Worm (Caenorhabditis elegans) whole organism, L1 larva: Measurements from ENCODE around the gene trm-2A.

Experiments used
- C04F5.9 ChIP-seq: sonication (generic microtip); optimal IDR thresholded peaks from 2 replicates; lab custom pipeline; 2016; ENCODE audit warnings: missing genetic modification characterization, missing compliant biosample characterization
- C16A3.4 ChIP-seq: fragments of 150-350 bp; optimal IDR thresholded peaks from 2 replicates; lab custom pipeline; 2014; ENCODE audit warnings: missing biosample characterization, missing genetic modification characterization
- F16B12.6 ChIP-seq: fragments of 150-350 bp; optimal IDR thresholded peaks from 2 replicates; lab custom pipeline; 2014; ENCODE audit warnings: missing biosample characterization, missing genetic modification characterization
- aha-1 ChIP-seq: fragments of 150-350 bp; optimal IDR thresholded peaks from 2 replicates; lab custom pipeline; 2014; ENCODE audit warnings: missing biosample characterization, missing genetic modification characterization
- alr-1 ChIP-seq: fragments of 200-800 bp; sonication (Bioruptor generic); optimal IDR thresholded peaks from 2 replicates; lab custom pipeline; 2018; ENCODE audit warnings: borderline replicate concordance, mild to moderate bottlenecking, missing genetic modification characterization, missing compliant biosample characterization
- aly-2 ChIP-seq: fragments of 150-350 bp; optimal IDR thresholded peaks from 2 replicates; lab custom pipeline; 2014; ENCODE audit warnings: missing biosample characterization, missing genetic modification characterization
- blmp-1 ChIP-seq: fragments of 150-350 bp; optimal IDR thresholded peaks from 2 replicates; lab custom pipeline; 2014; ENCODE audit warnings: missing biosample characterization, missing genetic modification characterization
- ceh-8 ChIP-seq: fragments of 200-800 bp; sonication (Bioruptor generic); optimal IDR thresholded peaks from 2 replicates; lab custom pipeline; 2018; ENCODE audit warnings: mild to moderate bottlenecking, missing genetic modification characterization, moderate library complexity, missing compliant biosample characterization
- ceh-82 ChIP-seq, 3 experiments: fragments of 150-350 bp in 1 of 3; sonication (generic microtip) in 2 of 3; optimal IDR thresholded peaks; 2 replicates each; lab custom pipeline; 2014 to 2017; ENCODE audit warnings: missing biosample characterization in 3 of 3, missing genetic modification characterization in 3 of 3
- ces-1 ChIP-seq: fragments of 150-350 bp; optimal IDR thresholded peaks from 2 replicates; lab custom pipeline; 2014; ENCODE audit warnings: missing biosample characterization, missing genetic modification reagents, missing genetic modification characterization
- dsc-1 ChIP-seq: sonication (generic microtip); optimal IDR thresholded peaks from 2 replicates; lab custom pipeline; 2016; ENCODE audit warnings: mild to moderate bottlenecking, missing genetic modification characterization, missing compliant biosample characterization
- efl-1 ChIP-seq, 4 experiments: fragments of 150-350 bp; optimal IDR thresholded peaks in 3 of 4; peaks in 1 of 4; 1 replicate in 1 of 4; 2 replicates in 3 of 4; lab custom pipeline; 2014; ENCODE audit warnings: missing biosample characterization in 2 of 4, missing genetic modification characterization in 2 of 4, missing genetic modification reagents in 2 of 4
- efl-3 ChIP-seq: fragments of 200-800 bp; sonication (Bioruptor generic); optimal IDR thresholded peaks from 2 replicates; lab custom pipeline; 2018; ENCODE audit warnings: mild to moderate bottlenecking, missing genetic modification characterization, missing compliant biosample characterization
- elt-2 ChIP-seq: sonication (generic microtip); optimal IDR thresholded peaks from 2 replicates; lab custom pipeline; 2016; ENCODE audit warnings: missing genetic modification characterization, mild to moderate bottlenecking, inconsistent platforms, missing compliant biosample characterization, missing genetic modification reagents
- fkh-4 ChIP-seq: sonication (generic microtip); optimal IDR thresholded peaks from 2 replicates; lab custom pipeline; 2016; ENCODE audit warnings: missing compliant biosample characterization, missing genetic modification characterization, borderline replicate concordance
- fos-1 ChIP-seq: fragments of 150-350 bp; optimal IDR thresholded peaks from 2 replicates; lab custom pipeline; 2014; ENCODE audit warnings: missing biosample characterization, missing genetic modification characterization
- hlh-4 ChIP-seq: sonication (generic microtip); optimal IDR thresholded peaks from 2 replicates; lab custom pipeline; 2016; ENCODE audit warnings: mild to moderate bottlenecking, missing genetic modification characterization, missing compliant biosample characterization
- irx-1 ChIP-seq: sonication (generic microtip); optimal IDR thresholded peaks from 2 replicates; lab custom pipeline; 2016; ENCODE audit warnings: missing genetic modification characterization, missing compliant biosample characterization
- isw-1 ChIP-seq: fragments of 200-800 bp; sonication (Bioruptor generic); IDR thresholded peaks from 2 replicates; pipeline ENCODE4 v1.3.6; 2022; ENCODE audit warnings: missing genetic modification characterization, missing compliant biosample characterization
- lin-13 ChIP-seq: fragments of 150-350 bp; optimal IDR thresholded peaks from 2 replicates; lab custom pipeline; 2014; ENCODE audit warnings: missing biosample characterization, missing genetic modification reagents, missing genetic modification characterization
- lin-14 ChIP-seq: fragments of 200-800 bp; sonication (Bioruptor generic); optimal IDR thresholded peaks from 2 replicates; lab custom pipeline; 2018; ENCODE audit warnings: mild to moderate bottlenecking, missing genetic modification characterization, moderate library complexity, missing compliant biosample characterization
- lin-35 ChIP-seq, 2 experiments: fragments of 150-350 bp; optimal IDR thresholded peaks; 2 replicates each; lab custom pipeline; 2014; ENCODE audit warnings: missing biosample characterization in 2 of 2, missing genetic modification characterization in 2 of 2, missing genetic modification reagents in 2 of 2
- lir-3 ChIP-seq: sonication (generic microtip); optimal IDR thresholded peaks from 2 replicates; lab custom pipeline; 2016; ENCODE audit warnings: mild to moderate bottlenecking, missing genetic modification characterization, moderate library complexity, missing compliant biosample characterization; ENCODE audit not compliant: poor library complexity
- mab-9 ChIP-seq: fragments of 200-800 bp; sonication (Bioruptor generic); IDR thresholded peaks from 2 replicates; pipeline ENCODE4 v1.3.6; 2022; ENCODE audit warnings: missing genetic modification reagents, missing genetic modification characterization, missing compliant biosample characterization
- mdl-1 ChIP-seq, 2 experiments: fragments of 150-350 bp; optimal IDR thresholded peaks; 2 replicates each; lab custom pipeline; 2014 to 2017; ENCODE audit warnings: missing biosample characterization in 2 of 2, missing genetic modification characterization in 2 of 2, inconsistent platforms in 1 of 2
- mef-2 ChIP-seq: fragments of 150-350 bp; optimal IDR thresholded peaks from 2 replicates; lab custom pipeline; 2014; ENCODE audit warnings: missing biosample characterization, missing genetic modification characterization
- mep-1 ChIP-seq: fragments of 150-350 bp; optimal IDR thresholded peaks from 2 replicates; lab custom pipeline; 2014; ENCODE audit warnings: missing biosample characterization, missing genetic modification characterization
- nhr-11 ChIP-seq: fragments of 150-350 bp; optimal IDR thresholded peaks from 2 replicates; lab custom pipeline; 2014; ENCODE audit warnings: missing biosample characterization, missing genetic modification characterization
- nhr-19 ChIP-seq: fragments of 200-800 bp; sonication (Bioruptor generic); conservative IDR thresholded peaks from 2 replicates; pipeline ENCODE4 v1.3.6; 2022; ENCODE audit warnings: missing genetic modification characterization, missing compliant biosample characterization
- nhr-20 ChIP-seq: sonication (generic microtip); optimal IDR thresholded peaks from 2 replicates; lab custom pipeline; 2016; ENCODE audit warnings: mild to moderate bottlenecking, missing genetic modification characterization, missing compliant biosample characterization
- nhr-47 ChIP-seq: sonication (generic microtip); optimal IDR thresholded peaks from 2 replicates; lab custom pipeline; 2016; ENCODE audit warnings: mild to moderate bottlenecking, missing genetic modification characterization, moderate library complexity, missing compliant biosample characterization
- nhr-71 ChIP-seq: sonication (generic microtip); optimal IDR thresholded peaks from 2 replicates; lab custom pipeline; 2016; ENCODE audit warnings: mild to moderate bottlenecking, missing genetic modification characterization, moderate library complexity, missing compliant biosample characterization
- nhr-76 ChIP-seq: sonication (generic microtip); optimal IDR thresholded peaks from 2 replicates; lab custom pipeline; 2017; ENCODE audit warnings: missing biosample characterization, missing genetic modification characterization
- nhr-85 ChIP-seq: sonication (generic microtip); peaks from one replicate; lab custom pipeline; 2016; ENCODE audit warnings: missing genetic modification characterization, inconsistent platforms, missing compliant biosample characterization
- nhr-90 ChIP-seq: sonication (generic microtip); optimal IDR thresholded peaks from 2 replicates; lab custom pipeline; 2016; ENCODE audit warnings: mild to moderate bottlenecking, missing genetic modification characterization, missing compliant biosample characterization; ENCODE audit not compliant: poor library complexity
- pqm-1 ChIP-seq: sonication (generic microtip); optimal IDR thresholded peaks from 3 replicates; lab custom pipeline; 2017; ENCODE audit warnings: missing biosample characterization, missing genetic modification characterization
- rnt-1 ChIP-seq: sonication (generic microtip); optimal IDR thresholded peaks from 2 replicates; lab custom pipeline; 2016; ENCODE audit warnings: mild to moderate bottlenecking, missing genetic modification characterization, moderate library complexity, missing compliant biosample characterization
- skn-1 ChIP-seq: fragments of 150-350 bp; optimal IDR thresholded peaks from 2 replicates; lab custom pipeline; 2014; ENCODE audit warnings: missing biosample characterization, missing genetic modification characterization
- sptf-1 ChIP-seq: fragments of 150-350 bp; optimal IDR thresholded peaks from 2 replicates; lab custom pipeline; 2014; ENCODE audit warnings: missing biosample characterization, missing genetic modification characterization
- swsn-7 ChIP-seq: sonication (generic microtip); optimal IDR thresholded peaks from 2 replicates; lab custom pipeline; 2016; ENCODE audit warnings: missing genetic modification characterization, missing compliant biosample characterization
- unc-98 ChIP-seq: fragments of 200-800 bp; sonication (Bioruptor generic); IDR thresholded peaks from 2 replicates; pipeline ENCODE4 v1.3.6; 2022; ENCODE audit warnings: missing genetic modification characterization, missing compliant biosample characterization
- zag-1 ChIP-seq: fragments of 150-350 bp; optimal IDR thresholded peaks from 2 replicates; lab custom pipeline; 2014; ENCODE audit warnings: missing biosample characterization, missing genetic modification characterization
- ztf-11 ChIP-seq, 2 experiments: sonication (generic microtip); optimal IDR thresholded peaks; 2 replicates each; lab custom pipeline; 2016 to 2017; ENCODE audit warnings: missing genetic modification characterization in 2 of 2, missing biosample characterization in 1 of 2, missing compliant biosample characterization in 1 of 2
- ztf-4 ChIP-seq: fragments of 150-350 bp; optimal IDR thresholded peaks from 2 replicates; lab custom pipeline; 2014; ENCODE audit warnings: missing biosample characterization, missing genetic modification characterization

Gene trm-2A

ce11 chrV:910588-910987 is 5.8 kb downstream of the trm-2A start (continued):
- TF ChIP-seq F16B12.6 (tag; lab: Kevin White, UChicago) (no peak), lin-35 (GFP tag; optimal IDR thresholded peaks at IDR 0.05; lab: Kevin White, UChicago) (peak; percentile 39 to 69), nhr-85 (tag; lab: Kevin White, UChicago) (peak; percentile 59), ztf-4 (tag; lab: Kevin White, UChicago) (no peak), mep-1 (tag; lab: Kevin White, UChicago) (no peak), blmp-1 (peak; percentile 3), mdl-1 (tag; optimal IDR thresholded peaks at IDR 0.05; lab: Kevin White, UChicago) (no peak), mef-2 (tag; lab: Kevin White, UChicago) (no peak), nhr-47 (tag; lab: Kevin White, UChicago) (no peak), C04F5.9 (tag; lab: Kevin White, UChicago) (no peak), ztf-11 (tag; optimal IDR thresholded peaks at IDR 0.05; lab: Kevin White, UChicago) (no peak), C16A3.4 (tag; lab: Kevin White, UChicago) (peak; percentile 1), nhr-90 (peak; percentile 32), lir-3 (tag; lab: Kevin White, UChicago) (no peak), lin-14 (GFP tag; lab: Kevin White, UChicago) (no peak), nhr-71 (tag; lab: Kevin White, UChicago) (peak; percentile 27), lin-13 (GFP tag; lab: Kevin White, UChicago) (no peak), alr-1 (tag; lab: Kevin White, UChicago) (no peak), aly-2 (tag; lab: Kevin White, UChicago) (no peak), isw-1 (GFP tag; lab: Robert Waterston, UW) (no peak), fos-1 (tag; lab: Kevin White, UChicago) (no peak), nhr-11 (no peak), ceh-82 (tag; optimal IDR thresholded peaks at IDR 0.05; lab: Kevin White, UChicago) (no peak), swsn-7 (no peak), rnt-1 (tag; lab: Kevin White, UChicago) (no peak), irx-1 (tag; lab: Kevin White, UChicago) (no peak), elt-2 (tag; lab: Kevin White, UChicago) (peak; percentile 76), fkh-4 (no peak), efl-3 (no peak), nhr-76 (no peak), sptf-1 (tag; lab: Kevin White, UChicago) (no peak), dsc-1 (tag; lab: Kevin White, UChicago) (no peak), ces-1 (GFP tag; lab: Kevin White, UChicago) (no peak), nhr-20 (peak; percentile 52), pqm-1 (tag; lab: Kevin White, UChicago) (peak; percentile 53), skn-1 (tag; lab: Kevin White, UChicago) (no peak)

- TF ChIP-seq efl-1 (optimal IDR thresholded peaks at IDR 0.05; lab: Kevin White, UChicago): no peak
- TF ChIP-seq efl-1 (GFP tag; optimal IDR thresholded peaks at IDR 0.05 in 1 of 2; lab: Kevin White, UChicago): peak in 1 of 2 experiments; percentile 11
- TF ChIP-seq sptf-1 (tag; lab: Kevin White, UChicago): no peak
These were observed 6.7 kb downstream of the trm-2A start, which contains the start of gene adh-5 for ce11 chrV:911474-911873. Gene adh-5, plus strand, starts transcription at chrV:911774.

- no peak for TF ChIP-seq nhr-47 (tag; lab: Kevin White, UChicago)
- TF ChIP-seq mab-9 (GFP tag; lab: Robert Waterston, UW): no peak
- no peak for TF ChIP-seq zag-1 (tag; lab: Kevin White, UChicago)
- no peak for TF ChIP-seq C04F5.9 (tag; lab: Kevin White, UChicago)
- no peak for TF ChIP-seq nhr-19 (GFP tag; lab: Robert Waterston, UW)
- TF ChIP-seq rnt-1 (tag; lab: Kevin White, UChicago): no peak
- no peak for TF ChIP-seq hlh-4
- TF ChIP-seq unc-98 (GFP tag; lab: Robert Waterston, UW): no peak
- TF ChIP-seq nhr-85 (tag; lab: Kevin White, UChicago): no peak
- TF ChIP-seq nhr-90: no peak
- no peak for TF ChIP-seq ceh-8 (GFP tag; lab: Kevin White, UChicago)
- no peak for TF ChIP-seq aha-1 (tag; lab: Kevin White, UChicago)
These were observed 11.0 kb downstream of the trm-2A start for ce11 chrV:915716-916115.
